Worm (Caenorhabditis elegans) whole organism, mixed stage, embryonic: Measurements from ENCODE around the gene str-175.

Source experiments
- M03D4.4 ChIP-seq: sonication (generic microtip); optimal IDR thresholded peaks from 2 replicates; lab custom pipeline; 2017; ENCODE audit warnings: mild to moderate bottlenecking, missing genetic modification characterization, missing compliant biosample characterization
- bed-3 ChIP-seq: fragments of 200-800 bp; sonication (Bioruptor generic); optimal IDR thresholded peaks from 3 replicates; lab custom pipeline; 2018; ENCODE audit warnings: mild to moderate bottlenecking, missing genetic modification characterization, moderate library complexity, missing compliant biosample characterization
- blmp-1 ChIP-seq: fragments of 150-350 bp; optimal IDR thresholded peaks from 2 replicates; lab custom pipeline; 2014; ENCODE audit warnings: missing biosample characterization, missing genetic modification characterization
- ceh-39 ChIP-seq: fragments of 150-350 bp; optimal IDR thresholded peaks from 2 replicates; lab custom pipeline; 2014; ENCODE audit warnings: missing biosample characterization, missing genetic modification characterization
- ceh-43 ChIP-seq: fragments of 200-800 bp; sonication (Bioruptor generic); optimal IDR thresholded peaks from 2 replicates; lab custom pipeline; 2018; ENCODE audit warnings: mild to moderate bottlenecking, missing genetic modification characterization, moderate library complexity, missing compliant biosample characterization
- ceh-83 ChIP-seq: fragments of 200-800 bp; sonication (Bioruptor generic); optimal IDR thresholded peaks from 2 replicates; lab custom pipeline; 2018; ENCODE audit warnings: mild to moderate bottlenecking, missing genetic modification characterization, missing compliant biosample characterization
- cnd-1 ChIP-seq: fragments of 200-800 bp; sonication (Bioruptor generic); optimal IDR thresholded peaks from 2 replicates; lab custom pipeline; 2018; ENCODE audit warnings: mild to moderate bottlenecking, missing genetic modification characterization, missing compliant biosample characterization
- drap-1 ChIP-seq: fragments of 200-800 bp; sonication (Bioruptor generic); optimal IDR thresholded peaks from 3 replicates; lab custom pipeline; 2018; ENCODE audit warnings: mild to moderate bottlenecking, missing genetic modification characterization, missing compliant biosample characterization
- elt-1 ChIP-seq: sonication (generic microtip); optimal IDR thresholded peaks from 2 replicates; lab custom pipeline; 2017; ENCODE audit warnings: missing genetic modification characterization, mild to moderate bottlenecking, missing compliant biosample characterization, antibody characterized with exemption, moderate library complexity, borderline replicate concordance; ENCODE audit not compliant: insufficient read depth
- elt-3 ChIP-seq: fragments of 150-350 bp; optimal IDR thresholded peaks from 2 replicates; lab custom pipeline; 2014; ENCODE audit warnings: missing biosample characterization, missing genetic modification characterization
- ham-2 ChIP-seq: fragments of 200-800 bp; sonication (Bioruptor generic); optimal IDR thresholded peaks from 2 replicates; lab custom pipeline; 2018; ENCODE audit warnings: mild to moderate bottlenecking, missing genetic modification characterization, missing compliant biosample characterization
- lin-13 ChIP-seq: fragments of 150-350 bp; optimal IDR thresholded peaks from 2 replicates; lab custom pipeline; 2014; ENCODE audit warnings: missing biosample characterization, missing genetic modification characterization
- lin-32 ChIP-seq: fragments of 200-800 bp; sonication (Bioruptor generic); optimal IDR thresholded peaks from 2 replicates; lab custom pipeline; 2018; ENCODE audit warnings: mild to moderate bottlenecking, missing genetic modification characterization, missing compliant biosample characterization
- lsy-2 ChIP-seq: fragments of 150-350 bp; optimal IDR thresholded peaks from 2 replicates; lab custom pipeline; 2014; ENCODE audit warnings: missing biosample characterization, missing genetic modification characterization
- mab-5 ChIP-seq: fragments of 150-350 bp; optimal IDR thresholded peaks from 2 replicates; lab custom pipeline; 2014; ENCODE audit warnings: missing biosample characterization, missing genetic modification characterization
- mls-2 ChIP-seq: sonication (generic microtip); optimal IDR thresholded peaks from 2 replicates; lab custom pipeline; 2016; ENCODE audit warnings: mild to moderate bottlenecking, missing genetic modification characterization, moderate library complexity, missing compliant biosample characterization
- nhr-2 ChIP-seq: fragments of 150-350 bp; optimal IDR thresholded peaks from 2 replicates; lab custom pipeline; 2014; ENCODE audit warnings: missing biosample characterization, missing genetic modification characterization
- nhr-237 ChIP-seq: fragments of 150-350 bp; optimal IDR thresholded peaks from 2 replicates; lab custom pipeline; 2014; ENCODE audit warnings: missing biosample characterization, missing genetic modification characterization
- nhr-76 ChIP-seq: sonication (generic microtip); optimal IDR thresholded peaks from 2 replicates; lab custom pipeline; 2017; ENCODE audit warnings: missing biosample characterization, missing genetic modification characterization
- pha-4 ChIP-seq: fragments of 150-350 bp; optimal IDR thresholded peaks from 2 replicates; lab custom pipeline; 2018; ENCODE audit warnings: missing biosample characterization, missing genetic modification reagents, missing genetic modification characterization
- sem-2 ChIP-seq: fragments of 200-800 bp; sonication (Bioruptor generic); optimal IDR thresholded peaks from 2 replicates; lab custom pipeline; 2018; ENCODE audit warnings: mild to moderate bottlenecking, missing genetic modification characterization, missing compliant biosample characterization
- snpc-4 ChIP-seq: fragments of 150-350 bp; optimal IDR thresholded peaks from 2 replicates; lab custom pipeline; 2014; ENCODE audit warnings: missing biosample characterization, missing genetic modification characterization
- tbx-8 ChIP-seq: fragments of 200-800 bp; sonication (Bioruptor generic); optimal IDR thresholded peaks from 2 replicates; lab custom pipeline; 2018; ENCODE audit warnings: mild to moderate bottlenecking, missing genetic modification characterization, moderate library complexity, missing compliant biosample characterization
- unc-120 ChIP-seq: sonication (generic microtip); optimal IDR thresholded peaks from 2 replicates; lab custom pipeline; 2017; ENCODE audit warnings: missing genetic modification characterization, missing compliant biosample characterization; ENCODE audit not compliant: poor library complexity, severe bottlenecking
- zip-8 ChIP-seq: fragments of 150-350 bp; optimal IDR thresholded peaks from 2 replicates; lab custom pipeline; 2014; ENCODE audit warnings: missing biosample characterization, missing genetic modification characterization
- ztf-11 ChIP-seq: fragments of 150-350 bp; optimal IDR thresholded peaks from 2 replicates; lab custom pipeline; 2014; ENCODE audit warnings: missing biosample characterization, missing genetic modification characterization

The str-175 gene

ce11 chrIV:4903961-4904360 is 33.5 kb upstream of the str-175 start, which contains the start of gene str-161:
Gene str-161, minus strand, starts transcription at chrIV:4904061.
- TF ChIP-seq ceh-43: no peak
- TF ChIP-seq bed-3 (GFP tag; lab: Kevin White, UChicago): no peak
- TF ChIP-seq tbx-8 (GFP tag; lab: Kevin White, UChicago): no peak
- TF ChIP-seq blmp-1 (tag; lab: Kevin White, UChicago): no peak

- no peak for TF ChIP-seq snpc-4 (tag; lab: Kevin White, UChicago)
- TF ChIP-seq pha-4 (tag; lab: Kevin White, UChicago): no peak
- TF ChIP-seq nhr-2 (tag; lab: Kevin White, UChicago): no peak
- no peak for TF ChIP-seq lin-13 (tag; lab: Kevin White, UChicago)
- TF ChIP-seq elt-1 (tag; lab: Kevin White, UChicago): no peak
- TF ChIP-seq unc-120 (tag; lab: Kevin White, UChicago): no peak
- no peak for TF ChIP-seq bed-3 (GFP tag; lab: Kevin White, UChicago)
- TF ChIP-seq tbx-8 (GFP tag; lab: Kevin White, UChicago): no peak
- no peak for TF ChIP-seq nhr-237 (tag; lab: Kevin White, UChicago)
- TF ChIP-seq nhr-76 (tag; lab: Kevin White, UChicago): no peak
- TF ChIP-seq sem-2 (GFP tag; lab: Kevin White, UChicago): no peak
- no peak for TF ChIP-seq ham-2
Measured at ce11 chrIV:4890543-4890942, 20.1 kb upstream of the str-175 start, which contains the start of gene T08B6.9. Gene T08B6.9, plus strand, starts transcription at chrIV:4890843.

- TF ChIP-seq ceh-43: no peak
- no peak for TF ChIP-seq mab-5
- no peak for TF ChIP-seq elt-3
- no peak for TF ChIP-seq nhr-237 (tag; lab: Kevin White, UChicago)
Measured at ce11 chrIV:4889613-4890012, 19.2 kb upstream of the str-175 start, which contains the start of gene sgnh-1. Gene sgnh-1, plus strand, starts transcription at chrIV:4889913.

- TF ChIP-seq ham-2 (no peak), tbx-8 (GFP tag; lab: Kevin White, UChicago) (no peak), nhr-76 (tag; lab: Kevin White, UChicago) (no peak), bed-3 (GFP tag; lab: Kevin White, UChicago) (no peak), ceh-39 (tag; lab: Kevin White, UChicago) (no peak), ceh-43 (no peak), pha-4 (tag; lab: Kevin White, UChicago) (no peak), cnd-1 (tag; lab: Kevin White, UChicago) (no peak), ceh-83 (GFP tag; lab: Kevin White, UChicago) (no peak), zip-8 (tag; lab: Kevin White, UChicago) (no peak), mls-2 (tag; lab: Kevin White, UChicago) (no peak), elt-3 (no peak), lsy-2 (tag; lab: Kevin White, UChicago) (no peak), lin-32 (GFP tag; lab: Kevin White, UChicago) (no peak), elt-1 (tag; lab: Kevin White, UChicago) (no peak), ztf-11 (tag; lab: Kevin White, UChicago) (no peak), M03D4.4 (tag; lab: Kevin White, UChicago) (no peak), mab-5 (no peak), nhr-2 (tag; lab: Kevin White, UChicago) (no peak)
Measured at ce11 chrIV:4887258-4887657, 16.8 kb upstream of the str-175 start, which contains the start of gene T08B6.1. Gene T08B6.1, minus strand, starts transcription at chrIV:4887358.

- no peak for TF ChIP-seq mls-2 (tag; lab: Kevin White, UChicago)
- TF ChIP-seq ztf-11 (tag; lab: Kevin White, UChicago): no peak
- TF ChIP-seq ceh-43: no peak
Measured at ce11 chrIV:4885435-4885834, 15.0 kb upstream of the str-175 start.

ce11 chrIV:4883984-4884383 is 13.5 kb upstream of the str-175 start, which contains the start of gene str-166:
Gene str-166, plus strand, starts transcription at chrIV:4884284.
- TF ChIP-seq mls-2 (tag; lab: Kevin White, UChicago) (no peak), ztf-11 (tag; lab: Kevin White, UChicago) (no peak), nhr-237 (tag; lab: Kevin White, UChicago) (no peak), zip-8 (tag; lab: Kevin White, UChicago) (peak; percentile 75), drap-1 (no peak), mab-5 (no peak)
- TF ChIP-seq, all 35 proteins: peak for 1
